Comparison of ENCODE assay signal across 4 fruit fly cellular contexts in genomic region chrX:14952845-14953720, dm6.
TF ChIP-seq lines count a peak whose summit lies in the region.

TSS of gene pdgy (minus strand) at chrX:14953532.

TF ChIP-seq in whole organism, adult, 20 proteins besides CTCF, POLR2A, EP300 and RAD21 (continued from another document):
- TF ChIP-seq Crg-1 (GFP tag; optimal IDR thresholded peaks at IDR 0.05; lab: Kevin White, UChicago) (no peak), CG33017 (tag; optimal IDR thresholded peaks at IDR 0.05; lab: Kevin White, UChicago) (no peak)
TF ChIP-seq in whole organism, adult: peak in this region for 7.

TF ChIP-seq in whole organism, embryonic, 481 proteins besides CTCF, POLR2A, EP300 and RAD21 (continued from another document and continues in another):
- TF ChIP-seq sr (GFP tag; IDR thresholded peaks at IDR 0.05; lab: Robert Waterston, UW) (peak; percentile 43; the same call in 1 of the 3 replicates), CG10321 (GFP tag; IDR thresholded peaks at IDR 0.05; lab: Robert Waterston, UW) (no peak), CG11456 (GFP tag; IDR thresholded peaks at IDR 0.05; lab: Robert Waterston, UW) (no peak), CG2199 (GFP tag; IDR thresholded peaks at IDR 0.05; lab: Robert Waterston, UW) (0 out of 3 replicates have a peak, but pooled peaks have one; percentile 40), zf30C (GFP tag; optimal IDR thresholded peaks at IDR 0.05; lab: Kevin White, UChicago) (peak; percentile 34), CG15479 (GFP tag; optimal IDR thresholded peaks at IDR 0.05; lab: Kevin White, UChicago) (no peak), Xrp1 (GFP tag; IDR thresholded peaks at IDR 0.05; lab: Robert Waterston, UW) (0 out of 2 replicates have a peak, but pooled peaks have one; percentile 9), croc (GFP tag; conservative IDR thresholded peaks at IDR 0.05; lab: Robert Waterston, UW) (no peak), bowl (GFP tag; IDR thresholded peaks at IDR 0.05; lab: Robert Waterston, UW) (0 out of 2 replicates have a peak, but pooled peaks have one; percentile 21), CG34224 (GFP tag; IDR thresholded peaks at IDR 0.05; lab: Robert Waterston, UW; ENCODE audit: partially characterized antibody) (no peak), sens (GFP tag; lab: Kevin White, UChicago) (peak; percentile 72), CG11504 (tag; optimal IDR thresholded peaks at IDR 0.05; lab: Kevin White, UChicago) (peak; percentile 8), CG16813 (GFP tag; IDR thresholded peaks at IDR 0.05; lab: Robert Waterston, UW; ENCODE audit: partially characterized antibody) (0 out of 3 replicates have a peak, but pooled peaks have one; percentile 30), kah (GFP tag; optimal IDR thresholded peaks at IDR 0.05; lab: Kevin White, UChicago) (peak; percentile 25), Hmr (GFP tag; optimal IDR thresholded peaks at IDR 0.05; lab: Kevin White, UChicago) (no peak), kni (GFP tag; optimal IDR thresholded peaks at IDR 0.05; lab: Kevin White, UChicago) (peak; percentile 84), CG13894 (tag; optimal IDR thresholded peaks at IDR 0.05; lab: Kevin White, UChicago) (peak; percentile 18), ci (GFP tag; IDR thresholded peaks at IDR 0.05; lab: Robert Waterston, UW) (peak; percentile 47; the same call in 2 of the 3 replicates), CG4328 (GFP tag; optimal IDR thresholded peaks at IDR 0.05; lab: Kevin White, UChicago) (no peak), CG4730 (GFP tag; IDR thresholded peaks at IDR 0.05; lab: Robert Waterston, UW) (no peak), CG12769 (tag; optimal IDR thresholded peaks at IDR 0.05; lab: Kevin White, UChicago) (peak; percentile 33), lbe (GFP tag; optimal IDR thresholded peaks at IDR 0.05; lab: Kevin White, UChicago) (no peak), CG32532 (GFP tag; IDR thresholded peaks at IDR 0.05; lab: Robert Waterston, UW) (peak; percentile 29; the same call in 1 of the 2 replicates), seq (GFP tag; IDR thresholded peaks at IDR 0.05; lab: Robert Waterston, UW) (peak; percentile 59; the same call in 1 of the 2 replicates), abd-A (tag; optimal IDR thresholded peaks at IDR 0.05; lab: Kevin White, UChicago) (peak; percentile 60), CG17361 (GFP tag; IDR thresholded peaks at IDR 0.05; lab: Robert Waterston, UW) (peak; percentile 54; the same call in 1 of the 3 replicates), sug (tag; optimal IDR thresholded peaks at IDR 0.05; lab: Kevin White, UChicago) (peak; percentile 15), chm (GFP tag; IDR thresholded peaks at IDR 0.05; lab: Robert Waterston, UW) (peak; percentile 65), Awh (GFP tag; IDR thresholded peaks at IDR 0.05; lab: Robert Waterston, UW) (peak; percentile 5; the same call in 1 of the 2 replicates), ttk (GFP tag; IDR thresholded peaks at IDR 0.05; lab: Robert Waterston, UW) (0 out of 2 replicates have a peak, but pooled peaks have one; percentile 14), ewg (GFP tag; optimal IDR thresholded peaks at IDR 0.05; lab: Kevin White, UChicago) (peak; percentile 24), CG6254 (GFP tag; optimal IDR thresholded peaks at IDR 0.05; lab: Kevin White, UChicago) (peak; percentile 24), CG34422 (GFP tag; IDR thresholded peaks at IDR 0.05; lab: Robert Waterston, UW) (0 out of 3 replicates have a peak, but pooled peaks have one; percentile 30), CG9727 (GFP tag; optimal IDR thresholded peaks at IDR 0.05; lab: Kevin White, UChicago) (peak; percentile 10), Trl (optimal IDR thresholded peaks at IDR 0.05; lab: Kevin White, UChicago) (peak; percentile 34 to 68), Trl (GFP tag; optimal IDR thresholded peaks at IDR 0.05; lab: Kevin White, UChicago) (no peak), CG2712 (tag; optimal IDR thresholded peaks at IDR 0.05; lab: Kevin White, UChicago) (no peak), Hr51 (GFP tag; optimal IDR thresholded peaks at IDR 0.05; lab: Kevin White, UChicago) (no peak), Rfx (GFP tag; IDR thresholded peaks at IDR 0.05; lab: Robert Waterston, UW) (peak; percentile 30; the same call in 1 of the 2 replicates), Pdp1 (GFP tag; optimal IDR thresholded peaks at IDR 0.05; lab: Kevin White, UChicago) (peak in 1 of 2 experiments; percentile 19)

TF ChIP-seq in whole organism, prepupa, 60 proteins besides CTCF, POLR2A, EP300 and RAD21 (continued from another document):
- peak; percentile 31 for TF ChIP-seq CG3032 (tag; optimal IDR thresholded peaks at IDR 0.05; lab: Kevin White, UChicago)
- TF ChIP-seq CG11294 (GFP tag; IDR thresholded peaks at IDR 0.05; lab: Robert Waterston, UW): peak; percentile 6; the same call in 1 of the 2 replicates
- TF ChIP-seq CG7368 (GFP tag; optimal IDR thresholded peaks at IDR 0.05; lab: Kevin White, UChicago): peak; percentile 76
- TF ChIP-seq CG6276 (GFP tag; optimal IDR thresholded peaks at IDR 0.05; lab: Kevin White, UChicago): peak; percentile 92
- TF ChIP-seq Ets21C (GFP tag; optimal IDR thresholded peaks at IDR 0.05; lab: Kevin White, UChicago): no peak
- no peak for TF ChIP-seq Sox14 (GFP tag; optimal IDR thresholded peaks at IDR 0.05; lab: Kevin White, UChicago)
- TF ChIP-seq CG6792 (GFP tag; optimal IDR thresholded peaks at IDR 0.05; lab: Kevin White, UChicago): no peak
- no peak for TF ChIP-seq CG8632 (GFP tag; optimal IDR thresholded peaks at IDR 0.05; lab: Kevin White, UChicago)
- peak; percentile 98 for TF ChIP-seq CG9139 (GFP tag; optimal IDR thresholded peaks at IDR 0.05; lab: Kevin White, UChicago)
- TF ChIP-seq CG8319 (GFP tag; optimal IDR thresholded peaks at IDR 0.05; lab: Kevin White, UChicago): peak; percentile 58
- peak; percentile 95 for TF ChIP-seq Eip93F (GFP tag; optimal IDR thresholded peaks at IDR 0.05; lab: Kevin White, UChicago)
- TF ChIP-seq Hr4 (GFP tag; optimal IDR thresholded peaks at IDR 0.05; lab: Kevin White, UChicago): no peak
- TF ChIP-seq CG34406 (GFP tag; optimal IDR thresholded peaks at IDR 0.05; lab: Kevin White, UChicago): no peak
- peak; percentile 88 for TF ChIP-seq eg (GFP tag; IDR thresholded peaks at IDR 0.05; lab: Robert Waterston, UW)
- TF ChIP-seq svp (GFP tag; lab: Kevin White, UChicago): peak; percentile 60
- peak; percentile 25; the same call in 1 of the 2 replicates for TF ChIP-seq Gug (GFP tag; IDR thresholded peaks at IDR 0.05; lab: Robert Waterston, UW)
- no peak for TF ChIP-seq Hr39 (GFP tag; optimal IDR thresholded peaks at IDR 0.05; lab: Kevin White, UChicago)
- peak; percentile 88 for TF ChIP-seq CG1621 (tag; optimal IDR thresholded peaks at IDR 0.05; lab: Kevin White, UChicago)
- TF ChIP-seq Hr38 (GFP tag; optimal IDR thresholded peaks at IDR 0.05; lab: Kevin White, UChicago): peak; percentile 31
- no peak for TF ChIP-seq pdm3 (GFP tag; optimal IDR thresholded peaks at IDR 0.05; lab: Kevin White, UChicago)
- TF ChIP-seq lz (GFP tag; optimal IDR thresholded peaks at IDR 0.05; lab: Kevin White, UChicago): no peak
- peak; percentile 61 for TF ChIP-seq net (GFP tag; optimal IDR thresholded peaks at IDR 0.05; lab: Kevin White, UChicago)
- TF ChIP-seq esn (GFP tag; optimal IDR thresholded peaks at IDR 0.05; lab: Kevin White, UChicago): no peak
- TF ChIP-seq vri (GFP tag; optimal IDR thresholded peaks at IDR 0.05; lab: Kevin White, UChicago): peak; percentile 7
- peak; percentile 47 for TF ChIP-seq fd85E (GFP tag; optimal IDR thresholded peaks at IDR 0.05; lab: Kevin White, UChicago)
- TF ChIP-seq dsx (GFP tag; optimal IDR thresholded peaks at IDR 0.05; lab: Kevin White, UChicago; ENCODE audit: poor library complexity, severe bottlenecking): peak; percentile 69
- no peak for TF ChIP-seq CG31627 (GFP tag; optimal IDR thresholded peaks at IDR 0.05; lab: Kevin White, UChicago)
- TF ChIP-seq ss (GFP tag; optimal IDR thresholded peaks at IDR 0.05; lab: Kevin White, UChicago): peak; percentile 98 to 99
- peak; percentile 75 for TF ChIP-seq Lpt (GFP tag; optimal IDR thresholded peaks at IDR 0.05; lab: Kevin White, UChicago)
- peak; percentile 49 for TF ChIP-seq CG4318 (GFP tag; optimal IDR thresholded peaks at IDR 0.05; lab: Kevin White, UChicago)
- TF ChIP-seq spab (GFP tag; optimal IDR thresholded peaks at IDR 0.05; lab: Kevin White, UChicago): peak; percentile 86
- peak; percentile 44 for TF ChIP-seq CG11762 (GFP tag; optimal IDR thresholded peaks at IDR 0.05; lab: Kevin White, UChicago; ENCODE audit: insufficient read depth)
- peak; percentile 81 for TF ChIP-seq CG8119 (GFP tag; IDR thresholded peaks at IDR 0.05; lab: Robert Waterston, UW)
- TF ChIP-seq Blimp-1 (GFP tag; optimal IDR thresholded peaks at IDR 0.05; lab: Kevin White, UChicago): peak; percentile 58
- peak; percentile 50 to 67 for TF ChIP-seq salr (GFP tag; optimal IDR thresholded peaks at IDR 0.05; lab: Kevin White, UChicago)
- TF ChIP-seq CG6163 (GFP tag; IDR thresholded peaks at IDR 0.05; lab: Robert Waterston, UW): peak; percentile 79
- TF ChIP-seq CG32006 (GFP tag; optimal IDR thresholded peaks at IDR 0.05; lab: Kevin White, UChicago): peak; percentile 69

TF ChIP-seq in whole organism, pupa, 21 proteins besides CTCF, POLR2A, EP300 and RAD21 (continued from another document):
- TF ChIP-seq CG12605 (GFP tag; IDR thresholded peaks at IDR 0.05; lab: Robert Waterston, UW): peak; percentile 91
